Fruit fly (Drosophila melanogaster): ENCODE data around the gene fzr.

The fzr gene

DNA sequence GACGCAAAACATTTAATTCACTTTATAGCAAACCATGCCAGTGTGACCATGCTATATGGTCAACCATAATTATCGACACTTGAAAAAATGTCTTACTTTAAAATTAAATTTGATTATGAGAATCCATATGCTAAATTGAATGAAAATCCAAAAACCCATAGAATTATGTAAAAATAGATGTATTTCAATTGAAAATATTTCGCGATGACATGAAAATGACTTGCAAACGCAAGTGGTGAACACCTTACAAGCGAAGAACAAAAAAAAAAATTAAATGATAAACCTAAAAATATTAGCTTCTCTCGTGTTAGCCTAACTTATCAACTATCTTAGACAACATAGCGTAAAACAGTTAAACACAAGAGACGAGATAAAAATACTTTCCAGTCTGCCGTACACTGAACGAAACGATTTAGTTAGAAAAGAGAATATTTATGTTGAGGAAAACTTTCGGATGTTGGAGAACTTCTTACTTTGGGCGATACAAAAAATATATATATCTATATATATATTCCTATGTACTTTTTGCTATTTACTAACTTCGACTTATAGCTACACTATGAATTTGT is 560 bp upstream of the fzr start (continued):
- TF ChIP-seq Fer3 (tag; optimal IDR thresholded peaks at IDR 0.05) (peak; percentile 57), mam (GFP tag; optimal IDR thresholded peaks at IDR 0.05) (peak; percentile 55), Jarid2 (GFP tag; optimal IDR thresholded peaks at IDR 0.05) (no peak), trh (GFP tag; optimal IDR thresholded peaks at IDR 0.05) (peak; percentile 24), z (GFP tag; IDR thresholded peaks at IDR 0.05) (no peak), CG9609 (GFP tag; optimal IDR thresholded peaks at IDR 0.05) (peak; percentile 37), CG10431 (GFP tag; optimal IDR thresholded peaks at IDR 0.05) (no peak), nom (GFP tag; optimal IDR thresholded peaks at IDR 0.05) (no peak), amos (GFP tag; IDR thresholded peaks at IDR 0.05; ENCODE audit: partially characterized antibody) (no peak), NC2α (GFP tag; optimal IDR thresholded peaks at IDR 0.05) (peak; percentile 26), trem (tag; optimal IDR thresholded peaks at IDR 0.05) (no peak), org-1 (GFP tag; optimal IDR thresholded peaks at IDR 0.05) (peak; percentile 41), Atf6 (GFP tag; IDR thresholded peaks at IDR 0.05) (peak; percentile 69), sqz (GFP tag; optimal IDR thresholded peaks at IDR 0.05) (no peak), Hsf (GFP tag; optimal IDR thresholded peaks at IDR 0.05) (peak; percentile 67), HmgD (GFP tag; optimal IDR thresholded peaks at IDR 0.05) (no peak), CG11504 (tag; optimal IDR thresholded peaks at IDR 0.05) (peak; percentile 63), tll (GFP tag; optimal IDR thresholded peaks at IDR 0.05) (no peak), zfh2 (GFP tag; optimal IDR thresholded peaks at IDR 0.05) (peak; percentile 34), CG5953 (GFP tag; IDR thresholded peaks at IDR 0.05) (no peak), CG15479 (GFP tag; optimal IDR thresholded peaks at IDR 0.05) (no peak), CG6813 (GFP tag; optimal IDR thresholded peaks at IDR 0.05) (no peak), CG2202 (tag; optimal IDR thresholded peaks at IDR 0.05) (no peak), gro (GFP tag; optimal IDR thresholded peaks at IDR 0.05) (peak; percentile 24), Fer1 (GFP tag; optimal IDR thresholded peaks at IDR 0.05) (peak; percentile 57), sisA (GFP tag; IDR thresholded peaks at IDR 0.05) (peak; percentile 49; the same call in 1 of the 2 replicates), CG17912 (GFP tag; optimal IDR thresholded peaks at IDR 0.05) (no peak), Dek (tag; optimal IDR thresholded peaks at IDR 0.05) (peak; percentile 33), CG10267 (tag; optimal IDR thresholded peaks at IDR 0.05) (peak; percentile 54), pum (GFP tag; optimal IDR thresholded peaks at IDR 0.05) (peak; percentile 14), CHES-1-like (GFP tag; optimal IDR thresholded peaks at IDR 0.05) (peak; percentile 33), CG1832 (GFP tag; optimal IDR thresholded peaks at IDR 0.05) (no peak), CG7839 (tag; optimal IDR thresholded peaks at IDR 0.05) (peak; percentile 60), CG17568 (GFP tag; optimal IDR thresholded peaks at IDR 0.05) (no peak), Sox102F (GFP tag; optimal IDR thresholded peaks at IDR 0.05) (peak; percentile 64), h (optimal IDR thresholded peaks at IDR 0.05) (no peak), ems (GFP tag; optimal IDR thresholded peaks at IDR 0.05) (peak; percentile 48), CG18599 (GFP tag; optimal IDR thresholded peaks at IDR 0.05) (peak; percentile 53), CG9215 (GFP tag; IDR thresholded peaks at IDR 0.05) (no peak), fu2 (GFP tag; optimal IDR thresholded peaks at IDR 0.05) (peak; percentile 46), CG17385 (GFP tag; optimal IDR thresholded peaks at IDR 0.05) (peak; percentile 59), CG7556 (GFP tag; optimal IDR thresholded peaks at IDR 0.05) (peak; percentile 50), vfl (GFP tag; optimal IDR thresholded peaks at IDR 0.05) (peak; percentile 20), hkb (optimal IDR thresholded peaks at IDR 0.05) (no peak), hkb (GFP tag; IDR thresholded peaks at IDR 0.05) (peak; percentile 56), CG6254 (GFP tag; optimal IDR thresholded peaks at IDR 0.05) (peak; percentile 39), tin (GFP tag; optimal IDR thresholded peaks at IDR 0.05) (peak; percentile 1), ro (GFP tag; IDR thresholded peaks at IDR 0.05) (no peak), CG14667 (GFP tag; IDR thresholded peaks at IDR 0.05) (0 out of 2 replicates have a peak, but pooled peaks have one; percentile 28), Mes4 (GFP tag; optimal IDR thresholded peaks at IDR 0.05) (no peak), CG11093 (GFP tag; IDR thresholded peaks at IDR 0.05) (no peak)
